Fruit fly (Drosophila melanogaster): ENCODE results near the gene mora.
A peak's percentile ranks its signal among the peaks of the same experiment; 100 is the strongest.

Gene mora

dm6 chr3R:24150103-24150502, 36.1 kb upstream of the mora start, which contains the start of gene p38c:
Gene p38c, minus strand, starts transcription at chr3R:24150203.
- TF ChIP-seq achi (GFP tag; optimal IDR thresholded peaks at IDR 0.05) (no peak), CG11762 (GFP tag; optimal IDR thresholded peaks at IDR 0.05; ENCODE audit: insufficient read depth) (no peak), fd59A (GFP tag; optimal IDR thresholded peaks at IDR 0.05) (no peak), Gug (GFP tag; IDR thresholded peaks at IDR 0.05) (no peak), Ets96B (tag; optimal IDR thresholded peaks at IDR 0.05) (no peak), CG32006 (GFP tag; optimal IDR thresholded peaks at IDR 0.05) (no peak), Sox15 (GFP tag; optimal IDR thresholded peaks at IDR 0.05) (no peak), Hr39 (GFP tag; optimal IDR thresholded peaks at IDR 0.05) (no peak)

- TF ChIP-seq Sox14 (GFP tag; optimal IDR thresholded peaks at IDR 0.05) (peak; percentile 91), acj6 (GFP tag; optimal IDR thresholded peaks at IDR 0.05) (peak; percentile 98), CG11294 (GFP tag; IDR thresholded peaks at IDR 0.05) (peak; percentile 98), vri (GFP tag; optimal IDR thresholded peaks at IDR 0.05) (peak; percentile 82), Ets21C (GFP tag; optimal IDR thresholded peaks at IDR 0.05) (peak; percentile 72), CG3032 (tag; optimal IDR thresholded peaks at IDR 0.05) (peak; percentile 99), Hr39 (GFP tag; optimal IDR thresholded peaks at IDR 0.05) (peak; percentile 84), CG6163 (GFP tag; IDR thresholded peaks at IDR 0.05) (peak; percentile 97), CG8632 (GFP tag; optimal IDR thresholded peaks at IDR 0.05) (peak; percentile 99), CG6808 (GFP tag; optimal IDR thresholded peaks at IDR 0.05) (peak; percentile 95), CG16779 (tag; optimal IDR thresholded peaks at IDR 0.05) (peak; percentile 97), Hr38 (GFP tag; optimal IDR thresholded peaks at IDR 0.05) (no peak), ss (GFP tag; optimal IDR thresholded peaks at IDR 0.05) (peak; percentile 95 to 98), CG1621 (tag; optimal IDR thresholded peaks at IDR 0.05) (peak; percentile 88), CG8119 (GFP tag; IDR thresholded peaks at IDR 0.05) (peak; percentile 100), CG10631 (GFP tag; optimal IDR thresholded peaks at IDR 0.05) (peak; percentile 99), CG31627 (GFP tag; optimal IDR thresholded peaks at IDR 0.05) (peak; percentile 83), esn (GFP tag; optimal IDR thresholded peaks at IDR 0.05) (peak; percentile 97), fd59A (GFP tag; optimal IDR thresholded peaks at IDR 0.05) (peak; percentile 87), achi (GFP tag; optimal IDR thresholded peaks at IDR 0.05) (peak; percentile 99), CG11902 (GFP tag; optimal IDR thresholded peaks at IDR 0.05) (peak; percentile 94), salr (GFP tag; optimal IDR thresholded peaks at IDR 0.05) (peak; percentile 89 to 97), fkh (GFP tag; optimal IDR thresholded peaks at IDR 0.05) (peak; percentile 86), spab (GFP tag; optimal IDR thresholded peaks at IDR 0.05) (peak; percentile 96), eg (GFP tag; IDR thresholded peaks at IDR 0.05) (peak; percentile 98), CG9139 (GFP tag; optimal IDR thresholded peaks at IDR 0.05) (peak; percentile 96), pdm3 (GFP tag; optimal IDR thresholded peaks at IDR 0.05) (peak; percentile 89), CG3919 (GFP tag; optimal IDR thresholded peaks at IDR 0.05) (peak; percentile 96), OdsH (GFP tag; optimal IDR thresholded peaks at IDR 0.05) (peak; percentile 98), Eip75B (GFP tag; optimal IDR thresholded peaks at IDR 0.05) (peak; percentile 86), CG11762 (GFP tag; optimal IDR thresholded peaks at IDR 0.05; ENCODE audit: insufficient read depth) (peak; percentile 93), CG6854 (GFP tag; optimal IDR thresholded peaks at IDR 0.05) (peak; percentile 95), Sox102F (GFP tag; optimal IDR thresholded peaks at IDR 0.05) (peak; percentile 93), Ets96B (tag; optimal IDR thresholded peaks at IDR 0.05) (peak; percentile 99), Smox (GFP tag; optimal IDR thresholded peaks at IDR 0.05) (peak; percentile 82), topi (GFP tag; optimal IDR thresholded peaks at IDR 0.05) (peak; percentile 92), net (GFP tag; optimal IDR thresholded peaks at IDR 0.05) (peak; percentile 91), Lpt (GFP tag; optimal IDR thresholded peaks at IDR 0.05) (peak; percentile 96), dac (GFP tag; optimal IDR thresholded peaks at IDR 0.05) (peak; percentile 96), fd85E (GFP tag; optimal IDR thresholded peaks at IDR 0.05) (peak; percentile 72), Met (GFP tag; optimal IDR thresholded peaks at IDR 0.05) (peak; percentile 91), CG7368 (GFP tag; optimal IDR thresholded peaks at IDR 0.05) (peak; percentile 95), CG4318 (GFP tag; optimal IDR thresholded peaks at IDR 0.05) (peak; percentile 99), CG10669 (GFP tag; optimal IDR thresholded peaks at IDR 0.05) (peak; percentile 97)
Measured at dm6 chr3R:24151924-24152809, 34.0 kb upstream of the mora start, which contains the start of the genes p38a and CG6178. Gene p38a, minus strand, starts transcription at chr3R:24152321. Gene CG6178, plus strand, starts transcription at chr3R:24152347.

Data from whole organism, prepupa.